Fruit fly (Drosophila melanogaster) Kc167 (cell line): ENCODE measurements around the gene CG6749.

ENCODE experiments used
- Myc ChIP-seq: fragments of >200 bp; optimal IDR thresholded peaks from 2 replicates; lab custom pipeline; 2017; ENCODE audit warnings: missing external identifiers
- Sin3A ChIP-seq: fragments of >200 bp; optimal IDR thresholded peaks from 2 replicates; lab custom pipeline; 2018; ENCODE audit warnings: missing external identifiers
- h ChIP-seq: fragments of >200 bp; optimal IDR thresholded peaks from 3 replicates; lab custom pipeline; 2018; ENCODE audit warnings: missing external identifiers
- insv ChIP-seq: fragments of >200 bp; optimal IDR thresholded peaks from 3 replicates; lab custom pipeline; 2018; ENCODE audit warnings: missing external identifiers
- psq ChIP-seq: fragments of >200 bp; optimal IDR thresholded peaks from 2 replicates; lab custom pipeline; 2017; ENCODE audit warnings: missing external identifiers
- ttk ChIP-seq: sonication (Bioruptor generic); optimal IDR thresholded peaks from 2 replicates; lab custom pipeline; 2017; ENCODE audit warnings: missing external identifiers

CG6749 gene

DNA sequence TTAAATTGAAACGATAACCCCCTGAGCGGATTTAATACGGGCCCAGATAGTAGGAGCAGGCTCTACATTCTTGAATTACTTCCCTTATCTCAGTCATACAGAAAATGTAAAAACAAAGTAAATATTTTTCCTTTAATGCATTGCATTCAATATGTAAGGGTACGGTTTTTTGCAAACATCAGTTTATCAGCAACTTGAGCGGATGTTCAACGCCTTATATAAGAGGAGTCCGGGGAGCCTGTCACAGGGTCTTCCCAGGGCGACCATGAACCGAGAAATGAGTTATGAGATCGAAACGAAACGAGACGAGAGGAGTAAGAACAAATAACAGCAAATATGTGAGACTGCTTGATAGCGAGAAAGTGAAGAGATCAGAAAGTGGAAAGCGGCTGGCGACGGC lies 17.0 kb downstream of the CG6749 start:
- no peak for TF ChIP-seq psq (lab: Kevin White, UChicago)
- TF ChIP-seq h (lab: Kevin White, UChicago) = no peak
- TF ChIP-seq insv = no peak
- no peak for TF ChIP-seq Sin3A (lab: Kevin White, UChicago)
- no peak for TF ChIP-seq Myc (lab: Kevin White, UChicago)
- TF ChIP-seq ttk = no peak

dm6 chr3L:9714537-9715144 lies 19.0 kb downstream of the CG6749 start:
- TF ChIP-seq ttk = no peak
- no peak for TF ChIP-seq h (lab: Kevin White, UChicago)
- TF ChIP-seq Sin3A (lab: Kevin White, UChicago) = no peak
- no peak for TF ChIP-seq psq (lab: Kevin White, UChicago)
- TF ChIP-seq insv = no peak
- no peak for TF ChIP-seq Myc (lab: Kevin White, UChicago)

dm6 chr3L:9713828-9714536 lies 19.6 kb downstream of the CG6749 start, which contains the start of gene vsg:
Gene vsg (plus strand): TSS chr3L:9714324.
- TF ChIP-seq Myc (lab: Kevin White, UChicago) = no peak
- TF ChIP-seq ttk = no peak
- no peak for TF ChIP-seq psq (lab: Kevin White, UChicago)
- no peak for TF ChIP-seq h (lab: Kevin White, UChicago)
- no peak for TF ChIP-seq Sin3A (lab: Kevin White, UChicago)
- no peak for TF ChIP-seq insv

DNA sequence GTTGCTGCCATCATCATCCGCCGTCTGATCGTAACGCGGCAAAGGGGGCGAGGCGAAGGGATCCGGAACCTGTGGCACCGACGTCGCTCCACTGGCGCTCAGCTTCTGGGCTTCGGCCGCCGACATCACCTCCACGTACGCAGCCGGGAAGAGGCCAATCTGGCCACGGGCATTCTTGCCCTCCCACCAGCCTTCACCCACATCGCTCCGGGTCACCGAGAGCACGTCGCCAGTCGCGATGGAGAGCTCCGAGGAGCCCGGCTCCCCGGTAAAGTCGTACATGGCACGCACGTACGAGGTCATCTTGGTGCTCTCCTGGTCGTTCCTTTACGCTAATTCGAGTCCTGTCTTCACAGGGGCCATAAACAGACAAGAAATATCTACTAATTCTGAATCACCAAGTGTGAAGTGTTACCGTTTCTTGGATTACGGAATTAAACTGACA lies 20.2 kb downstream of the CG6749 start, which contains the start of gene SH3PX1:
Gene SH3PX1, minus strand, starts transcription at position 445 of the 445 bp plus-strand sequence.
- no peak for TF ChIP-seq psq (lab: Kevin White, UChicago)
- TF ChIP-seq Sin3A (lab: Kevin White, UChicago) = no peak
- TF ChIP-seq Myc (lab: Kevin White, UChicago) = no peak
- no peak for TF ChIP-seq ttk
- no peak for TF ChIP-seq insv
- TF ChIP-seq h (lab: Kevin White, UChicago) = no peak

dm6 chr3L:9712066-9712789 lies 21.4 kb downstream of the CG6749 start:
- TF ChIP-seq psq (lab: Kevin White, UChicago) (no peak), ttk (no peak), Sin3A (lab: Kevin White, UChicago) (no peak)

dm6 chr3L:9711203-9711602 lies 22.4 kb downstream of the CG6749 start:
- TF ChIP-seq insv (no peak), Sin3A (lab: Kevin White, UChicago) (no peak), Myc (lab: Kevin White, UChicago) (no peak), ttk (no peak), h (lab: Kevin White, UChicago) (no peak), psq (lab: Kevin White, UChicago) (no peak)

dm6 chr3L:9708797-9709196 lies 24.8 kb downstream of the CG6749 start:
- TF ChIP-seq Sin3A (lab: Kevin White, UChicago) (no peak), Myc (lab: Kevin White, UChicago) (no peak), h (lab: Kevin White, UChicago) (no peak), insv (no peak), psq (lab: Kevin White, UChicago) (no peak), ttk (no peak)

DNA sequence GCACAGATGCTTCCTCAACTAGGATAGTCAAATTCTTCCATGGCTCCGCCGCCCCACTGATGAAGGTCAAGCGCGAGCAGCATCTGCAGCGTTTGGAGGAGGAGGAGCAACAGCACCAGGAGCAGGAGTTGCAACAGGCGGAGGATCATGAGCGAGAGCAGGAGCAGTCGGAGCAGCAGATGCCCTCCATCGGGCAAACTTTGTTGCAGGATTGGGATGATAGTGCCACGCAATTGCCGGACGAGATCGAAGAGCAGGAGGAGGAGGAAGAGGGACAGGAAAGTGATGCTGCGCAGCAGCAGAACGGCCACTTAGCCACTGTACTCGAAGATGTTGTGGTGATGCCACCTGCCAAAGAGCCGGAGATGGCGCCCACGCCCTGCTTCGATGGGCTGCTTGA lies 28.0 kb downstream of the CG6749 start:
- TF ChIP-seq psq (lab: Kevin White, UChicago) = no peak
- TF ChIP-seq Myc (lab: Kevin White, UChicago) = no peak
- TF ChIP-seq Sin3A (lab: Kevin White, UChicago) = no peak
- no peak for TF ChIP-seq ttk
- TF ChIP-seq h (lab: Kevin White, UChicago) = no peak
- no peak for TF ChIP-seq insv

dm6 chr3L:9704162-9704748 lies 29.4 kb downstream of the CG6749 start, which contains the start of gene CG16711:
Gene CG16711 (plus strand): TSS chr3L:9704331.
- TF ChIP-seq insv = no peak
- no peak for TF ChIP-seq Myc (lab: Kevin White, UChicago)
- no peak for TF ChIP-seq ttk
- TF ChIP-seq Sin3A (lab: Kevin White, UChicago) = no peak
- no peak for TF ChIP-seq psq (lab: Kevin White, UChicago)
- TF ChIP-seq h (lab: Kevin White, UChicago) = no peak

DNA sequence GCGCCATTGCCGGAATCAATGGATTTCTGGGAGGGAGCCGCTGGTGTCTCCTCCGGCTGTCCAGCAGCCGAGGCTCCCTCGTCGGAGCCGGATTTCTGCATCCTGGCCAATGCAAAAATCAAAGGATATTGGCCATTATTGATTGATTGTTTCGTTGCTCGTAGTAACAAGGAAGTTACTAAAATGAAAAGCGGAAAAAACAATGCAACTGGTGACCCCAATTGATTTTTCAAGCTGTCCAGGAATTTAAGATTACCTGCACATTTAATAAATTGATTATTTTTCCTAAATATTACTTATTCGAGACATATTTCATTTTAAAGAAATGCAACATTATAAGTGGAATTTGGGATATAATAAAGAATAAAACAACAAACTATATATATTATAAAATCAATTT lies 30.1 kb downstream of the CG6749 start, which contains the start of gene CG6761:
Gene CG6761, minus strand, starts transcription at position 101 of the 400 bp plus-strand sequence.
- TF ChIP-seq Sin3A (lab: Kevin White, UChicago) (no peak), Myc (lab: Kevin White, UChicago) (no peak), h (lab: Kevin White, UChicago) (no peak), psq (lab: Kevin White, UChicago) (no peak), insv (no peak), ttk (no peak)

DNA sequence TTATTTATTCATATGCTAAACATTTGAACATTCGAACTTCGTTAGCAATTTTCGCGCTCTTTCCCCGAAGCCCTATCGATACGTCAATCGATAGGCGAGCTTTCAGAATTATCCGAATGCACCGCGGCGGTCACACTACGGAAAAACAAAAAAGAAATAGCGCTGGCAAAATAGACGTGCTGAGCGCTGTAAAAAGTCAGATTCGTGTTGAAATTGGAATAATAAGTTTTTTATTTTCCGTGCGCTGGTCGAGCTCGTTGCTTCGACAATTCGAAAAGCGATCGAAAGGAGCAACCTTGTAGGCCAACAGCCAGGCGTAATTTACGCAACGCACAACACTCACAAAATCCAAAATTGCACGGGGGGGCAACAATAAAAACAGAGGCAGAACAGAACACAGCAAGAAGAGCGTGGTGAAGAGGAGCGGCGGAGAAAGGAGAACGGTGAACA lies 35.4 kb downstream of the CG6749 start, which contains the start of gene Ubc4:
Gene Ubc4, plus strand, starts transcription at position 144 of the 450 bp plus-strand sequence.
- no peak for TF ChIP-seq Myc (lab: Kevin White, UChicago)
- no peak for TF ChIP-seq psq (lab: Kevin White, UChicago)
- no peak for TF ChIP-seq insv
- TF ChIP-seq h (lab: Kevin White, UChicago) = no peak
- no peak for TF ChIP-seq Sin3A (lab: Kevin White, UChicago)
- no peak for TF ChIP-seq ttk
